Fruit fly (Drosophila melanogaster) S2 (cell line): ENCODE results near the gene CG12698.

Experiments used
- CG8478 ChIP-seq: fragments of >200 bp; optimal IDR thresholded peaks from 2 replicates; lab custom pipeline; 2018
- CTCF ChIP-seq, 2 experiments: fragments of >200 bp; optimal IDR thresholded peaks; 2 replicates each; lab custom pipeline; 2018

DNA sequence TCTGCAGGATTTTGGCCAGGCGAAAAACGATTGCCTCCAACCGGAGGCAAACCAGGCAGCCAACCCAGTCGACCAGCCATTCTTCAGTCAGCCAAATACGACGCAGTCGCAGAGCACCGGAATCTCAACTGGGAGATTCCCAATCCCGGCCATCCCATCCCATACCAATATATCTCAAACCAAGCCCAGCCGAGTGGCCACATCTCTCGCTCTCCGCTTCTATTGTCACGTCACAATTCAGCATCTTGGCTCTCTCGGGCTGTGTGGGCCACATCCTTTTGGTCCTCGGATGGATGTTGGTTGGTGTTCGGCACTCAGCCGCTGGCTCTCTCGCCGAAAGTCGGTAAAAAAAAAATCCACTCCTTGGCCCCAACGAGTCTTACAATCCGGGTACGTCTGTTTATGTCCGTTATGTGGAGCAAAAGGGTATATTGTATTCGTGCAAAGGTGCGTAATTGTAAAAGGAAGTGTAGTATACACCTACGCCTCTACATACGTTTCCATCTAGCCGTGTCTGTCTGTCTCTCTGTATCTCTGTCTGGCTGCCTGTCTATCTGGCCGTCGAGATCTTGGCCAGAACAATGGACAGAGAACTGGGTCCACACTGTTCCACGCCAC is 32.7 kb upstream of the CG12698 start, which contains the start of gene mmd:
- TF ChIP-seq CTCF (optimal IDR thresholded peaks at IDR 0.05; lab: Kevin White, UChicago) (no peak), CG8478 (lab: Kevin White, UChicago) (no peak)
